Worm (Caenorhabditis elegans) whole organism, L2 larva: ENCODE data around the gene F42A10.9.

Experiments
- C34F6.9 ChIP-seq: fragments of 150-350 bp; optimal IDR thresholded peaks from 2 replicates; lab custom pipeline; 2014; ENCODE audit warnings: missing biosample characterization, missing genetic modification characterization
- F13H6.1 ChIP-seq: sonication (generic microtip); optimal IDR thresholded peaks from 2 replicates; lab custom pipeline; 2016; ENCODE audit warnings: missing genetic modification characterization, missing compliant biosample characterization
- R02D3.7 ChIP-seq: fragments of 150-350 bp; optimal IDR thresholded peaks from 2 replicates; lab custom pipeline; 2014; ENCODE audit warnings: missing biosample characterization, missing genetic modification characterization
- Y55F3AM.14 ChIP-seq: fragments of 200-800 bp; sonication (Bioruptor generic); optimal IDR thresholded peaks from 2 replicates; lab custom pipeline; 2018; ENCODE audit warnings: mild to moderate bottlenecking, missing genetic modification characterization, missing compliant biosample characterization
- ZK546.5 ChIP-seq: sonication (generic microtip); optimal IDR thresholded peaks from 2 replicates; lab custom pipeline; 2017; ENCODE audit warnings: missing biosample characterization, missing genetic modification characterization
- alr-1 ChIP-seq: fragments of 150-350 bp; optimal IDR thresholded peaks from 2 replicates; lab custom pipeline; 2014; ENCODE audit warnings: missing biosample characterization, missing genetic modification characterization
- aly-2 ChIP-seq: fragments of 150-350 bp; optimal IDR thresholded peaks from 2 replicates; lab custom pipeline; 2014; ENCODE audit warnings: missing biosample characterization, missing genetic modification characterization
- ama-1 ChIP-seq: fragments of 150-350 bp; optimal IDR thresholded peaks from 2 replicates; lab custom pipeline; 2018; ENCODE audit warnings: inconsistent platforms
- blmp-1 ChIP-seq: sonication (generic microtip); optimal IDR thresholded peaks from 2 replicates; lab custom pipeline; 2017; ENCODE audit warnings: missing genetic modification characterization, mild to moderate bottlenecking, missing compliant biosample characterization, antibody characterized with exemption, moderate library complexity; ENCODE audit not compliant: insufficient read depth
- ceh-16 ChIP-seq: fragments of 150-350 bp; optimal IDR thresholded peaks from 2 replicates; lab custom pipeline; 2014; ENCODE audit warnings: missing biosample characterization, missing genetic modification characterization
- crh-2 ChIP-seq: sonication (generic microtip); optimal IDR thresholded peaks from 2 replicates; lab custom pipeline; 2017; ENCODE audit warnings: missing biosample characterization, missing genetic modification characterization
- dmd-4 ChIP-seq: sonication (generic microtip); optimal IDR thresholded peaks from 2 replicates; lab custom pipeline; 2017; ENCODE audit warnings: missing biosample characterization, missing genetic modification characterization
- egl-27 ChIP-seq: sonication (generic microtip); optimal IDR thresholded peaks from 3 replicates; lab custom pipeline; 2017; ENCODE audit warnings: missing biosample characterization, missing genetic modification reagents, missing genetic modification characterization
- elt-1 ChIP-seq: fragments of 150-350 bp; optimal IDR thresholded peaks from 2 replicates; lab custom pipeline; 2014; ENCODE audit warnings: missing biosample characterization, missing genetic modification characterization
- elt-3 ChIP-seq: sonication (generic microtip); optimal IDR thresholded peaks from 2 replicates; lab custom pipeline; 2017; ENCODE audit warnings: missing biosample characterization, missing genetic modification characterization
- gmeb-1 ChIP-seq: fragments of 150-350 bp; optimal IDR thresholded peaks from 2 replicates; lab custom pipeline; 2014; ENCODE audit warnings: missing biosample characterization, missing genetic modification characterization
- lin-11 ChIP-seq: fragments of 150-350 bp; sonication (generic microtip); optimal IDR thresholded peaks from 2 replicates; lab custom pipeline; 2014; ENCODE audit warnings: missing biosample characterization, missing genetic modification characterization, inconsistent platforms, mixed read lengths
- lin-13 ChIP-seq: fragments of 150-350 bp; optimal IDR thresholded peaks from 2 replicates; lab custom pipeline; 2014; ENCODE audit warnings: missing biosample characterization, missing genetic modification reagents, missing genetic modification characterization
- lin-39 ChIP-seq: fragments of 150-350 bp; optimal IDR thresholded peaks from 2 replicates; lab custom pipeline; 2014; ENCODE audit warnings: missing biosample characterization, missing genetic modification reagents, missing genetic modification characterization
- lsy-2 ChIP-seq, 2 experiments: fragments of 150-350 bp in 1 of 2; sonication (generic microtip) in 1 of 2; optimal IDR thresholded peaks; 2 replicates each; lab custom pipeline; 2014 to 2017; ENCODE audit warnings: missing biosample characterization in 2 of 2, missing genetic modification characterization in 2 of 2
- mab-5 ChIP-seq: fragments of 150-350 bp; optimal IDR thresholded peaks from 2 replicates; lab custom pipeline; 2014; ENCODE audit warnings: missing biosample characterization, missing genetic modification characterization
- mbf-1 ChIP-seq: sonication (generic microtip); optimal IDR thresholded peaks from 2 replicates; lab custom pipeline; 2017; ENCODE audit warnings: missing biosample characterization, missing genetic modification characterization
- mdl-1 ChIP-seq, 2 experiments: fragments of 150-350 bp in 1 of 2; sonication (generic microtip) in 1 of 2; optimal IDR thresholded peaks; 2 replicates each; lab custom pipeline; 2017; ENCODE audit warnings: missing biosample characterization in 2 of 2, missing genetic modification characterization in 2 of 2
- nhr-10 ChIP-seq: sonication (generic microtip); optimal IDR thresholded peaks from 2 replicates; lab custom pipeline; 2017; ENCODE audit warnings: missing biosample characterization, missing genetic modification characterization
- nhr-11 ChIP-seq: fragments of 150-350 bp; optimal IDR thresholded peaks from 2 replicates; lab custom pipeline; 2014; ENCODE audit warnings: missing biosample characterization, missing genetic modification characterization
- nhr-12 ChIP-seq: fragments of 150-350 bp; optimal IDR thresholded peaks from 2 replicates; lab custom pipeline; 2014; ENCODE audit warnings: missing biosample characterization, missing genetic modification characterization
- nhr-129 ChIP-seq: fragments of 150-350 bp; optimal IDR thresholded peaks from 2 replicates; lab custom pipeline; 2014; ENCODE audit warnings: missing biosample characterization, missing genetic modification characterization
- nhr-21 ChIP-seq: fragments of 150-350 bp; optimal IDR thresholded peaks from 2 replicates; lab custom pipeline; 2014; ENCODE audit warnings: missing biosample characterization, missing genetic modification characterization
- nhr-23 ChIP-seq: fragments of 150-350 bp; optimal IDR thresholded peaks from 2 replicates; lab custom pipeline; 2014; ENCODE audit warnings: missing biosample characterization, missing genetic modification reagents, missing genetic modification characterization
- nhr-237 ChIP-seq: fragments of 150-350 bp; optimal IDR thresholded peaks from 2 replicates; lab custom pipeline; 2014; ENCODE audit warnings: missing biosample characterization, missing genetic modification characterization
- nhr-25 ChIP-seq: fragments of 150-350 bp; sonication (generic microtip); optimal IDR thresholded peaks from 3 replicates; lab custom pipeline; 2014; ENCODE audit warnings: missing biosample characterization, missing genetic modification characterization
- nhr-6 ChIP-seq: fragments of 150-350 bp; optimal IDR thresholded peaks from 2 replicates; lab custom pipeline; 2014; ENCODE audit warnings: missing biosample characterization, missing genetic modification characterization
- nhr-77 ChIP-seq: fragments of 150-350 bp; optimal IDR thresholded peaks from 2 replicates; lab custom pipeline; 2014; ENCODE audit warnings: missing biosample characterization, missing genetic modification characterization
- peb-1 ChIP-seq: fragments of 150-350 bp; optimal IDR thresholded peaks from 2 replicates; lab custom pipeline; 2014; ENCODE audit warnings: missing biosample characterization, missing genetic modification characterization
- sem-4 ChIP-seq: fragments of 150-350 bp; optimal IDR thresholded peaks from 2 replicates; lab custom pipeline; 2014; ENCODE audit warnings: missing biosample characterization, missing genetic modification reagents, missing genetic modification characterization
- skn-1 ChIP-seq: sonication (generic microtip); optimal IDR thresholded peaks from 2 replicates; lab custom pipeline; 2017; ENCODE audit warnings: missing biosample characterization, missing genetic modification characterization
- sma-3 ChIP-seq: sonication (generic microtip); optimal IDR thresholded peaks from 2 replicates; lab custom pipeline; 2016; ENCODE audit warnings: missing genetic modification reagents, missing genetic modification characterization, missing compliant biosample characterization
- sma-9 ChIP-seq, 2 experiments: fragments of 150-350 bp in 1 of 2; sonication (generic microtip) in 1 of 2; optimal IDR thresholded peaks; 2 replicates each; lab custom pipeline; 2014 to 2016; ENCODE audit warnings: missing genetic modification characterization in 2 of 2, mild to moderate bottlenecking in 1 of 2, missing biosample characterization in 1 of 2, missing compliant biosample characterization in 1 of 2, missing genetic modification reagents in 1 of 2, moderate library complexity in 1 of 2
- snpc-4 ChIP-seq: fragments of 150-350 bp; optimal IDR thresholded peaks from 2 replicates; lab custom pipeline; 2014; ENCODE audit warnings: missing biosample characterization, missing genetic modification characterization
- unc-39 ChIP-seq: fragments of 150-350 bp; optimal IDR thresholded peaks from 2 replicates; lab custom pipeline; 2014; ENCODE audit warnings: missing biosample characterization, missing genetic modification characterization
- unc-62 ChIP-seq: fragments of 150-350 bp; optimal IDR thresholded peaks from 2 replicates; lab custom pipeline; 2014; ENCODE audit warnings: missing biosample characterization, missing genetic modification reagents, missing genetic modification characterization
- zag-1 ChIP-seq: fragments of 150-350 bp; optimal IDR thresholded peaks from 2 replicates; lab custom pipeline; 2014; ENCODE audit warnings: missing biosample characterization, missing genetic modification characterization
- ztf-1 ChIP-seq: fragments of 200-800 bp; sonication (Bioruptor generic); conservative IDR thresholded peaks from 2 replicates; pipeline ENCODE4 v1.3.6; 2022; ENCODE audit warnings: missing genetic modification characterization, missing compliant biosample characterization
- ztf-11 ChIP-seq: sonication (generic microtip); optimal IDR thresholded peaks from 2 replicates; lab custom pipeline; 2017; ENCODE audit warnings: missing biosample characterization, missing genetic modification characterization
- ztf-4 ChIP-seq: fragments of 150-350 bp; optimal IDR thresholded peaks from 2 replicates; lab custom pipeline; 2014; ENCODE audit warnings: missing biosample characterization, missing genetic modification characterization

The F42A10.9 gene

ce11 chrIII:6155787-6156186 lies 8.6 kb upstream of the F42A10.9 start:
- TF ChIP-seq dmd-4 (tag; lab: Kevin White, UChicago) = no peak
- no peak for TF ChIP-seq nhr-77 (tag; lab: Kevin White, UChicago)
- no peak for TF ChIP-seq sma-9 (GFP tag; optimal IDR thresholded peaks at IDR 0.05; lab: Kevin White, UChicago)
- no peak for TF ChIP-seq sma-9 (tag; optimal IDR thresholded peaks at IDR 0.05; lab: Kevin White, UChicago)
- no peak for TF ChIP-seq peb-1 (tag; lab: Kevin White, UChicago)
- no peak for TF ChIP-seq mdl-1 (tag; optimal IDR thresholded peaks at IDR 0.05; lab: Kevin White, UChicago)
- TF ChIP-seq F13H6.1 = peak; percentile 23
- TF ChIP-seq C34F6.9 (tag; lab: Kevin White, UChicago) = peak; percentile 33

ce11 chrIII:6157708-6158321 lies 6.6 kb upstream of the F42A10.9 start, which contains the start of gene anmt-2:
Gene anmt-2 (minus strand): TSS chrIII:6157758.
- TF ChIP-seq F13H6.1 (peak; percentile 69), mdl-1 (tag; optimal IDR thresholded peaks at IDR 0.05; lab: Kevin White, UChicago) (no peak), sma-9 (GFP tag; optimal IDR thresholded peaks at IDR 0.05; lab: Kevin White, UChicago) (peak; percentile 71), sma-9 (tag; optimal IDR thresholded peaks at IDR 0.05; lab: Kevin White, UChicago) (no peak), nhr-25 (tag; lab: Kevin White, UChicago) (no peak), ztf-4 (tag; lab: Kevin White, UChicago) (no peak), nhr-6 (tag; lab: Kevin White, UChicago) (no peak), nhr-129 (tag; lab: Kevin White, UChicago) (peak; percentile 56)

- TF ChIP-seq R02D3.7 (tag; lab: Kevin White, UChicago) (no peak), snpc-4 (tag; lab: Kevin White, UChicago) (peak; percentile 15), lin-13 (GFP tag; lab: Kevin White, UChicago) (peak; percentile 39), sem-4 (tag; lab: Kevin White, UChicago) (no peak), alr-1 (no peak), sma-9 (GFP tag; optimal IDR thresholded peaks at IDR 0.05; lab: Kevin White, UChicago) (peak; percentile 64), sma-9 (tag; optimal IDR thresholded peaks at IDR 0.05; lab: Kevin White, UChicago) (no peak), nhr-12 (tag; lab: Kevin White, UChicago) (no peak), mbf-1 (tag; lab: Kevin White, UChicago) (peak; percentile 21), mab-5 (tag; lab: Kevin White, UChicago) (no peak), mdl-1 (tag; optimal IDR thresholded peaks at IDR 0.05; lab: Kevin White, UChicago) (peak in 1 of 2 experiments; percentile 13), aly-2 (tag; lab: Kevin White, UChicago) (no peak), nhr-10 (peak; percentile 18), nhr-23 (tag; lab: Kevin White, UChicago) (no peak), lin-39 (tag; lab: Kevin White, UChicago) (no peak), zag-1 (tag; lab: Kevin White, UChicago) (no peak), dmd-4 (tag; lab: Kevin White, UChicago) (no peak), C34F6.9 (tag; lab: Kevin White, UChicago) (peak; percentile 41), gmeb-1 (tag; lab: Kevin White, UChicago) (peak; percentile 72), nhr-6 (tag; lab: Kevin White, UChicago) (no peak), elt-1 (tag; lab: Kevin White, UChicago) (no peak), ceh-16 (tag; lab: Kevin White, UChicago) (no peak), skn-1 (tag; lab: Kevin White, UChicago) (peak; percentile 68), unc-62 (GFP tag; lab: Kevin White, UChicago) (no peak), nhr-129 (tag; lab: Kevin White, UChicago) (peak; percentile 72), elt-3 (tag; lab: Kevin White, UChicago) (no peak), F13H6.1 (peak; percentile 52), sma-3 (GFP tag; lab: Kevin White, UChicago) (peak; percentile 56), blmp-1 (tag; lab: Kevin White, UChicago) (peak; percentile 18), ZK546.5 (no peak), ama-1 (no peak), nhr-237 (no peak), lsy-2 (tag; optimal IDR thresholded peaks at IDR 0.05; lab: Kevin White, UChicago) (peak; percentile 57 to 68), Y55F3AM.14 (GFP tag; lab: Kevin White, UChicago) (no peak), ztf-11 (tag; lab: Kevin White, UChicago) (no peak), nhr-11 (tag; lab: Kevin White, UChicago) (peak; percentile 39), crh-2 (peak; percentile 47), unc-39 (tag; lab: Kevin White, UChicago) (no peak), nhr-77 (tag; lab: Kevin White, UChicago) (no peak), ztf-1 (no peak), lin-11 (tag; lab: Kevin White, UChicago) (peak; percentile 70), egl-27 (tag; lab: Kevin White, UChicago) (peak; percentile 15), nhr-21 (peak; percentile 60)
Measured at ce11 chrIII:6158642-6159475, 5.5 kb upstream of the F42A10.9 start, which contains the start of gene nfm-1. Gene nfm-1 (plus strand): TSS chrIII:6159453.
